Worm (Caenorhabditis elegans) whole organism, late embryonic: ENCODE results near the gene T08B1.4.

Source experiments
- C08G9.2 ChIP-seq: sonication (generic microtip); optimal IDR thresholded peaks from 2 replicates; lab custom pipeline; 2016; ENCODE audit warnings: mild to moderate bottlenecking, missing genetic modification characterization, moderate library complexity, missing compliant biosample characterization
- F13H6.1 ChIP-seq: sonication (generic microtip); optimal IDR thresholded peaks from 2 replicates; lab custom pipeline; 2016; ENCODE audit warnings: missing genetic modification characterization, missing compliant biosample characterization
- Y22D7AL.16 ChIP-seq: sonication (generic microtip); optimal IDR thresholded peaks from 2 replicates; lab custom pipeline; 2016; ENCODE audit warnings: missing genetic modification characterization, missing compliant biosample characterization
- ahr-1 ChIP-seq: sonication (generic microtip); optimal IDR thresholded peaks from 2 replicates; lab custom pipeline; 2016; ENCODE audit warnings: missing genetic modification characterization, missing compliant biosample characterization
- ceh-14 ChIP-seq: sonication (generic microtip); optimal IDR thresholded peaks from 2 replicates; lab custom pipeline; 2016; ENCODE audit warnings: missing genotype, missing genetic modification characterization, missing compliant biosample characterization
- ceh-18 ChIP-seq: sonication (generic microtip); optimal IDR thresholded peaks from 2 replicates; lab custom pipeline; 2016; ENCODE audit warnings: missing genetic modification characterization, missing compliant biosample characterization
- ceh-2 ChIP-seq: sonication (generic microtip); optimal IDR thresholded peaks from 2 replicates; lab custom pipeline; 2016; ENCODE audit warnings: missing genotype, missing genetic modification characterization, missing compliant biosample characterization
- ceh-22 ChIP-seq: sonication (generic microtip); optimal IDR thresholded peaks from 2 replicates; lab custom pipeline; 2017; ENCODE audit warnings: missing biosample characterization, missing genetic modification characterization
- ceh-30 ChIP-seq: fragments of 150-350 bp; optimal IDR thresholded peaks from 2 replicates; lab custom pipeline; 2014; ENCODE audit warnings: missing biosample characterization, missing genetic modification characterization
- ceh-34 ChIP-seq: sonication (generic microtip); optimal IDR thresholded peaks from 2 replicates; lab custom pipeline; 2016; ENCODE audit warnings: mild to moderate bottlenecking, missing genetic modification characterization, missing compliant biosample characterization
- ceh-45 ChIP-seq: fragments of 200-800 bp; sonication (Bioruptor generic); IDR thresholded peaks from 2 replicates; pipeline ENCODE4 v1.3.6; 2022; ENCODE audit warnings: missing genetic modification reagents, missing genetic modification characterization, missing compliant biosample characterization
- ceh-6 ChIP-seq: fragments of 200-800 bp; sonication (Bioruptor generic); optimal IDR thresholded peaks from 2 replicates; lab custom pipeline; 2018; ENCODE audit warnings: mild to moderate bottlenecking, missing genetic modification characterization, missing compliant biosample characterization
- ceh-9 ChIP-seq: sonication (generic microtip); optimal IDR thresholded peaks from 2 replicates; lab custom pipeline; 2016; ENCODE audit warnings: mild to moderate bottlenecking, missing genetic modification characterization, inconsistent platforms, missing compliant biosample characterization
- elt-4 ChIP-seq: sonication (generic microtip); optimal IDR thresholded peaks from 2 replicates; lab custom pipeline; 2016; ENCODE audit warnings: missing genetic modification characterization, missing compliant biosample characterization
- ets-4 ChIP-seq: sonication (generic microtip); optimal IDR thresholded peaks from 2 replicates; lab custom pipeline; 2016; ENCODE audit warnings: missing genetic modification characterization, missing compliant biosample characterization
- eyg-1 ChIP-seq: sonication (generic microtip); optimal IDR thresholded peaks from 2 replicates; lab custom pipeline; 2016; ENCODE audit warnings: missing genotype, missing genetic modification characterization, missing compliant biosample characterization
- fax-1 ChIP-seq: sonication (generic microtip); optimal IDR thresholded peaks from 2 replicates; lab custom pipeline; 2016; ENCODE audit warnings: missing genotype, missing genetic modification characterization, missing compliant biosample characterization
- fkh-10 ChIP-seq: fragments of 150-350 bp; optimal IDR thresholded peaks from 2 replicates; lab custom pipeline; 2014; ENCODE audit warnings: missing biosample characterization, missing genetic modification reagents, missing genetic modification characterization
- gmeb-2 ChIP-seq: sonication (generic microtip); optimal IDR thresholded peaks from 2 replicates; lab custom pipeline; 2016; ENCODE audit warnings: missing genetic modification characterization, inconsistent platforms, missing compliant biosample characterization
- hlh-15 ChIP-seq: sonication (generic microtip); optimal IDR thresholded peaks from 2 replicates; lab custom pipeline; 2016; ENCODE audit warnings: missing genetic modification characterization, missing compliant biosample characterization
- lim-6 ChIP-seq: sonication (generic microtip); optimal IDR thresholded peaks from 2 replicates; lab custom pipeline; 2016; ENCODE audit warnings: missing genetic modification characterization, missing compliant biosample characterization
- madf-2 ChIP-seq: sonication (generic microtip); optimal IDR thresholded peaks from 2 replicates; lab custom pipeline; 2017; ENCODE audit warnings: missing genetic modification characterization, missing compliant biosample characterization
- mec-3 ChIP-seq: sonication (generic microtip); optimal IDR thresholded peaks from 2 replicates; lab custom pipeline; 2016; ENCODE audit warnings: borderline replicate concordance, missing genetic modification characterization, missing compliant biosample characterization
- nfya-1 ChIP-seq: sonication (generic microtip); optimal IDR thresholded peaks from 2 replicates; lab custom pipeline; 2017; ENCODE audit warnings: missing genetic modification characterization, mild to moderate bottlenecking, missing compliant biosample characterization, antibody characterized with exemption, moderate library complexity
- nhr-232 ChIP-seq: sonication (generic microtip); optimal IDR thresholded peaks from 2 replicates; lab custom pipeline; 2016; ENCODE audit warnings: missing genetic modification characterization, missing compliant biosample characterization
- npax-4 ChIP-seq: sonication (generic microtip); optimal IDR thresholded peaks from 2 replicates; lab custom pipeline; 2016; ENCODE audit warnings: missing genetic modification characterization, missing compliant biosample characterization
- odd-2 ChIP-seq: sonication (generic microtip); optimal IDR thresholded peaks from 2 replicates; lab custom pipeline; 2017; ENCODE audit warnings: antibody characterized with exemption, mild to moderate bottlenecking, missing genetic modification characterization, missing compliant biosample characterization
- pag-3 ChIP-seq: sonication (generic microtip); optimal IDR thresholded peaks from 2 replicates; lab custom pipeline; 2016; ENCODE audit warnings: missing compliant biosample characterization, missing genetic modification characterization, borderline replicate concordance
- pat-9 ChIP-seq: fragments of 200-800 bp; sonication (Bioruptor generic); optimal IDR thresholded peaks from 2 replicates; lab custom pipeline; 2018; ENCODE audit warnings: mild to moderate bottlenecking, missing genetic modification characterization, moderate library complexity, missing compliant biosample characterization
- pax-1 ChIP-seq: fragments of 150-350 bp; optimal IDR thresholded peaks from 2 replicates; lab custom pipeline; 2014; ENCODE audit warnings: missing biosample characterization, missing genetic modification characterization
- pros-1 ChIP-seq: fragments of 150-350 bp; optimal IDR thresholded peaks from 2 replicates; lab custom pipeline; 2014; ENCODE audit warnings: missing biosample characterization, missing genetic modification reagents, missing genetic modification characterization
- sdc-2 ChIP-seq: sonication (generic microtip); optimal IDR thresholded peaks from 2 replicates; lab custom pipeline; 2016; ENCODE audit warnings: missing genotype, missing genetic modification characterization, missing compliant biosample characterization
- tbx-2 ChIP-seq: sonication (generic microtip); optimal IDR thresholded peaks from 2 replicates; lab custom pipeline; 2016; ENCODE audit warnings: missing genetic modification characterization, missing compliant biosample characterization
- tbx-7 ChIP-seq: sonication (generic microtip); optimal IDR thresholded peaks from 2 replicates; lab custom pipeline; 2016; ENCODE audit warnings: missing genotype, missing genetic modification characterization, missing compliant biosample characterization
- unc-3 ChIP-seq, 2 experiments: fragments of 200-800 bp in 1 of 2; sonication (Bioruptor generic) in 1 of 2; sonication (generic microtip) in 1 of 2; conservative IDR thresholded peaks in 1 of 2; optimal IDR thresholded peaks in 1 of 2; 2 replicates each; pipeline versions ENCODE4 v1.3.6 to Lab custom; 2016 to 2022; ENCODE audit warnings: missing compliant biosample characterization in 2 of 2, missing genetic modification characterization in 2 of 2, missing genetic modification reagents in 1 of 2
- unc-42 ChIP-seq: sonication (generic microtip); optimal IDR thresholded peaks from 2 replicates; lab custom pipeline; 2016; ENCODE audit warnings: missing genotype, missing genetic modification characterization, missing compliant biosample characterization
- unc-86 ChIP-seq: sonication (generic microtip); optimal IDR thresholded peaks from 2 replicates; lab custom pipeline; 2016; ENCODE audit warnings: missing genetic modification characterization, missing compliant biosample characterization
- zip-5 ChIP-seq: sonication (generic microtip); optimal IDR thresholded peaks from 2 replicates; lab custom pipeline; 2016; ENCODE audit warnings: missing genetic modification characterization, missing compliant biosample characterization
- ztf-16 ChIP-seq: sonication (generic microtip); optimal IDR thresholded peaks from 2 replicates; lab custom pipeline; 2017; ENCODE audit warnings: missing genetic modification characterization, missing compliant biosample characterization

Gene T08B1.4

ce11 chrV:2004659-2005058 lies 25.6 kb downstream of the T08B1.4 start, which contains the start of gene cysl-4:
TSS of gene cysl-4 (plus strand) at chrV:2004959.
- TF ChIP-seq ceh-18 (tag; lab: Kevin White, UChicago): no peak

- TF ChIP-seq ceh-2 (tag; lab: Kevin White, UChicago) (no peak), mec-3 (tag; lab: Kevin White, UChicago) (no peak), fax-1 (tag; lab: Kevin White, UChicago) (no peak), lim-6 (tag; lab: Kevin White, UChicago) (no peak), C08G9.2 (tag; lab: Kevin White, UChicago) (no peak), elt-4 (tag; lab: Kevin White, UChicago) (no peak), ceh-18 (tag; lab: Kevin White, UChicago) (no peak), nhr-232 (no peak), npax-4 (no peak), ceh-6 (GFP tag; lab: Kevin White, UChicago) (no peak), ceh-9 (no peak), pax-1 (tag; lab: Kevin White, UChicago) (no peak), ceh-34 (tag; lab: Kevin White, UChicago) (no peak), fkh-10 (GFP tag; lab: Kevin White, UChicago) (no peak), sdc-2 (tag; lab: Kevin White, UChicago) (no peak), madf-2 (tag; lab: Kevin White, UChicago) (no peak), Y22D7AL.16 (tag; lab: Kevin White, UChicago) (no peak), tbx-7 (no peak), unc-86 (tag; lab: Kevin White, UChicago) (no peak), ceh-14 (tag; lab: Kevin White, UChicago) (no peak)
These were observed 29.3 kb downstream of the T08B1.4 start for ce11 chrV:2008412-2008811.

- TF ChIP-seq tbx-2 (tag; lab: Kevin White, UChicago) (no peak), gmeb-2 (tag; lab: Kevin White, UChicago) (no peak), zip-5 (no peak), ceh-30 (tag; lab: Kevin White, UChicago) (no peak), mec-3 (tag; lab: Kevin White, UChicago) (no peak), ceh-45 (no peak), ztf-16 (tag; lab: Kevin White, UChicago) (no peak), pat-9 (no peak), eyg-1 (no peak), ahr-1 (tag; lab: Kevin White, UChicago) (no peak), hlh-15 (tag; lab: Kevin White, UChicago) (no peak), odd-2 (no peak), pros-1 (no peak), unc-3 (GFP tag; conservative IDR thresholded peaks at IDR 0.05; lab: Robert Waterston, UW) (no peak), unc-3 (tag; optimal IDR thresholded peaks at IDR 0.05; lab: Kevin White, UChicago) (no peak), ets-4 (tag; lab: Kevin White, UChicago) (no peak), F13H6.1 (no peak), unc-42 (no peak), nfya-1 (no peak), ceh-22 (tag; lab: Kevin White, UChicago) (no peak)
These were observed 32.7 kb downstream of the T08B1.4 start, which contains the start of gene F59A7.7 for ce11 chrV:2011777-2012176. TSS of gene F59A7.7 (plus strand) at chrV:2012077.

ce11 chrV:2013824-2014223 lies 34.8 kb downstream of the T08B1.4 start, which contains the start of gene F59A7.11:
TSS of gene F59A7.11 (minus strand) at chrV:2013924.
- no peak for TF ChIP-seq C08G9.2 (tag; lab: Kevin White, UChicago)
- no peak for TF ChIP-seq nhr-232
- no peak for TF ChIP-seq madf-2 (tag; lab: Kevin White, UChicago)
- TF ChIP-seq mec-3 (tag; lab: Kevin White, UChicago): no peak
- TF ChIP-seq pag-3 (tag; lab: Kevin White, UChicago): no peak
- TF ChIP-seq gmeb-2 (tag; lab: Kevin White, UChicago): no peak
